Fruit fly (Drosophila melanogaster) whole organism, embryonic: ENCODE measurements around the gene Polr1D.

ENCODE experiments used
- Ada2b ChIP-seq: fragments of 200-800 bp; sonication (Bioruptor generic); IDR thresholded peaks from 2 replicates; pipeline ENCODE4 v1.3.6; 2022; ENCODE audit warnings: missing biosample characterization, missing genetic modification characterization
- Awh ChIP-seq: fragments of 200-800 bp; sonication (Bioruptor generic); IDR thresholded peaks from 2 replicates; pipeline ENCODE4, ENCODE4 v1.3.6; 2022; ENCODE audit warnings: missing biosample characterization, missing genetic modification characterization
- Bgb ChIP-seq: fragments of 200-800 bp; sonication (Bioruptor generic); IDR thresholded peaks from 2 replicates; pipeline ENCODE4 v1.3.6; 2022; ENCODE audit warnings: missing biosample characterization, missing genetic modification characterization; ENCODE audit not compliant: partially characterized antibody
- CG10147 ChIP-seq: fragments of 200-800 bp; sonication (Bioruptor generic); optimal IDR thresholded peaks from 2 replicates; lab custom pipeline; 2019; ENCODE audit warnings: missing biosample characterization, mild to moderate bottlenecking, missing genetic modification characterization, moderate library complexity
- CG12155 ChIP-seq: fragments of 200-800 bp; sonication (Bioruptor generic); optimal IDR thresholded peaks from 3 replicates; lab custom pipeline; 2016; ENCODE audit warnings: missing biosample characterization, missing genetic modification characterization
- CG13894 ChIP-seq: fragments of 200-800 bp; sonication (Bioruptor generic); optimal IDR thresholded peaks from 3 replicates; lab custom pipeline; 2018; ENCODE audit warnings: missing biosample characterization, mild to moderate bottlenecking, missing genetic modification characterization, moderate library complexity
- CG14050 ChIP-seq: fragments of 200-800 bp; sonication (Bioruptor generic); IDR thresholded peaks from 3 replicates; pipeline ENCODE4 v1.3.6; 2022; ENCODE audit warnings: missing biosample characterization, missing genetic modification characterization
- CG14441 ChIP-seq: fragments of 200-800 bp; sonication (Bioruptor generic); IDR thresholded peaks from 2 replicates; pipeline ENCODE4 v1.3.6; 2022; ENCODE audit warnings: missing biosample characterization, missing genetic modification characterization
- CG15073 ChIP-seq: fragments of 200-800 bp; sonication (Bioruptor generic); optimal IDR thresholded peaks from 2 replicates; lab custom pipeline; 2016; ENCODE audit warnings: missing biosample characterization, missing genetic modification characterization
- CG1647 ChIP-seq: fragments of 200-800 bp; sonication (Bioruptor generic); optimal IDR thresholded peaks from 3 replicates; lab custom pipeline; 2016; ENCODE audit warnings: missing biosample characterization, missing genetic modification characterization
- CG17361 ChIP-seq: fragments of 200-800 bp; sonication (Bioruptor generic); IDR thresholded peaks from 3 replicates; pipeline ENCODE4 v1.3.6; 2022; ENCODE audit warnings: missing biosample characterization, missing genetic modification characterization
- CG30431 ChIP-seq: fragments of 200-800 bp; sonication (Bioruptor generic); optimal IDR thresholded peaks from 2 replicates; lab custom pipeline; 2017; ENCODE audit warnings: missing biosample characterization, missing genetic modification characterization
- CG3163 ChIP-seq: fragments of 200-800 bp; sonication (Bioruptor generic); optimal IDR thresholded peaks from 3 replicates; lab custom pipeline; 2016; ENCODE audit warnings: missing biosample characterization, missing genetic modification characterization
- CG6689 ChIP-seq: fragments of 200-800 bp; sonication (Bioruptor generic); IDR thresholded peaks from 2 replicates; pipeline ENCODE4 v1.3.6; 2022; ENCODE audit warnings: missing biosample characterization, missing genetic modification characterization
- CG7271 ChIP-seq: fragments of 200-800 bp; sonication (Bioruptor generic); optimal IDR thresholded peaks from 2 replicates; lab custom pipeline; 2018; ENCODE audit warnings: missing biosample characterization, mild to moderate bottlenecking, missing genetic modification characterization, moderate library complexity
- CG7745 ChIP-seq: fragments of 200-800 bp; sonication (Bioruptor generic); optimal IDR thresholded peaks from 2 replicates; lab custom pipeline; 2018; ENCODE audit warnings: missing biosample characterization, mild to moderate bottlenecking, missing genetic modification characterization, moderate library complexity
- CG8924 ChIP-seq: fragments of 200-800 bp; optimal IDR thresholded peaks from 3 replicates; lab custom pipeline; 2019; ENCODE audit warnings: missing biosample characterization, mild to moderate bottlenecking, missing genetic modification characterization, moderate library complexity
- CG8944 ChIP-seq: fragments of 200-800 bp; sonication (Bioruptor generic); optimal IDR thresholded peaks from 3 replicates; lab custom pipeline; 2016; ENCODE audit warnings: missing biosample characterization, missing genetic modification characterization
- CHES-1-like ChIP-seq: fragments of 200-800 bp; sonication (Bioruptor generic); optimal IDR thresholded peaks from 2 replicates; lab custom pipeline; 2016; ENCODE audit warnings: missing biosample characterization, missing genetic modification characterization
- Eip74EF ChIP-seq, 2 experiments: fragments of 200-800 bp in 1 of 2; fragments of >200 bp in 1 of 2; sonication (Bioruptor generic) in 1 of 2; optimal IDR thresholded peaks; 2 replicates each; lab custom pipeline; 2017 to 2019; ENCODE audit warnings: missing biosample characterization in 2 of 2, missing genetic modification characterization in 2 of 2, mild to moderate bottlenecking in 1 of 2, moderate library complexity in 1 of 2
- Med ChIP-seq: fragments of 200-800 bp; sonication (Bioruptor generic); peaks from one replicate; lab custom pipeline; 2016; ENCODE audit warnings: missing biosample characterization, missing genetic modification characterization, mild to moderate bottlenecking, inconsistent platforms, moderate library complexity
- NC2α ChIP-seq: fragments of 200-800 bp; sonication (Bioruptor generic); optimal IDR thresholded peaks from 2 replicates; lab custom pipeline; 2016; ENCODE audit warnings: missing biosample characterization, missing genetic modification characterization
- Six4 ChIP-seq: fragments of 200-800 bp; sonication (Bioruptor generic); optimal IDR thresholded peaks from 2 replicates; lab custom pipeline; 2016; ENCODE audit warnings: missing biosample characterization, missing genetic modification characterization
- bowl ChIP-seq: fragments of 200-800 bp; sonication (Bioruptor generic); IDR thresholded peaks from 2 replicates; pipeline ENCODE4 v1.3.6; 2022; ENCODE audit warnings: missing biosample characterization, missing genetic modification characterization
- btn ChIP-seq: fragments of 200-800 bp; sonication (Bioruptor generic); optimal IDR thresholded peaks from 2 replicates; lab custom pipeline; 2016; ENCODE audit warnings: missing biosample characterization, missing genetic modification characterization
- chif ChIP-seq, 2 experiments: fragments of 200-800 bp; sonication (Bioruptor generic); optimal IDR thresholded peaks; 3 replicates each; lab custom pipeline; 2016; ENCODE audit warnings: missing biosample characterization in 2 of 2, missing genetic modification characterization in 2 of 2
- chinmo ChIP-seq: fragments of 200-800 bp; sonication (Bioruptor generic); IDR thresholded peaks from 4 replicates; pipeline ENCODE4 v1.3.6; 2022; ENCODE audit warnings: missing biosample characterization, missing genetic modification characterization; ENCODE audit not compliant: partially characterized antibody
- crc ChIP-seq: fragments of 200-800 bp; sonication (Bioruptor generic); optimal IDR thresholded peaks from 2 replicates; lab custom pipeline; 2016; ENCODE audit warnings: missing biosample characterization, missing genetic modification characterization
- emc ChIP-seq: fragments of 200-800 bp; sonication (Bioruptor generic); optimal IDR thresholded peaks from 2 replicates; lab custom pipeline; 2016; ENCODE audit warnings: missing biosample characterization, missing genetic modification characterization
- grau ChIP-seq: fragments of 200-800 bp; optimal IDR thresholded peaks from 3 replicates; lab custom pipeline; 2019; ENCODE audit warnings: missing biosample characterization, mild to moderate bottlenecking, missing genetic modification characterization, moderate library complexity
- ind ChIP-seq: fragments of 200-800 bp; sonication (Bioruptor generic); optimal IDR thresholded peaks from 3 replicates; lab custom pipeline; 2016; ENCODE audit warnings: missing biosample characterization, missing genetic modification characterization
- mld ChIP-seq: fragments of 200-800 bp; sonication (Bioruptor generic); IDR thresholded peaks from 3 replicates; pipeline ENCODE4 v1.3.6; 2022; ENCODE audit warnings: missing biosample characterization, missing genetic modification characterization; ENCODE audit not compliant: partially characterized antibody
- nau ChIP-seq: fragments of 200-800 bp; sonication (Bioruptor generic); optimal IDR thresholded peaks from 3 replicates; lab custom pipeline; 2017; ENCODE audit warnings: missing biosample characterization, mild to moderate bottlenecking, missing genetic modification characterization, missing genetic modification reagents
- nerfin-1 ChIP-seq: fragments of 200-800 bp; sonication (Bioruptor generic); optimal IDR thresholded peaks from 3 replicates; lab custom pipeline; 2019; ENCODE audit warnings: missing biosample characterization, mild to moderate bottlenecking, missing genetic modification characterization, moderate library complexity
- oc ChIP-seq: fragments of 200-800 bp; sonication (Bioruptor generic); optimal IDR thresholded peaks from 2 replicates; lab custom pipeline; 2018; ENCODE audit warnings: missing biosample characterization, mild to moderate bottlenecking, missing genetic modification characterization, moderate library complexity
- rib ChIP-seq: fragments of 200-800 bp; sonication (Bioruptor generic); IDR thresholded peaks from 2 replicates; pipeline ENCODE4 v1.3.6; 2022; ENCODE audit warnings: missing biosample characterization, missing genetic modification characterization
- ro ChIP-seq: fragments of 200-800 bp; sonication (Bioruptor generic); IDR thresholded peaks from 2 replicates; pipeline ENCODE4 v1.3.6; 2022; ENCODE audit warnings: missing biosample characterization, missing genetic modification characterization
- sc ChIP-seq, 3 experiments: fragments of >200 bp in 2 of 3; fragments of 200-800 bp in 1 of 3; sonication (Bioruptor generic) in 1 of 3; optimal IDR thresholded peaks; 2 replicates in 2 of 3; 3 replicates in 1 of 3; lab custom pipeline; 2017; ENCODE audit warnings: mild to moderate bottlenecking in 1 of 3, missing biosample characterization in 1 of 3, missing genetic modification characterization in 1 of 3, missing genetic modification reagents in 1 of 3
- sens-2 ChIP-seq: fragments of 200-800 bp; sonication (Bioruptor generic); IDR thresholded peaks from 2 replicates; pipeline ENCODE4 v1.3.6; 2022; ENCODE audit warnings: missing biosample characterization, missing genetic modification characterization
- slbo ChIP-seq: fragments of 200-800 bp; sonication (Bioruptor generic); IDR thresholded peaks from 2 replicates; pipeline ENCODE4 v1.3.6; 2022; ENCODE audit warnings: missing biosample characterization, missing genetic modification characterization
- sr ChIP-seq: fragments of 200-800 bp; sonication (Bioruptor generic); IDR thresholded peaks from 3 replicates; pipeline ENCODE4 v1.3.6; 2022; ENCODE audit warnings: missing biosample characterization, missing genetic modification characterization
- stc ChIP-seq: fragments of 200-800 bp; sonication (Bioruptor generic); IDR thresholded peaks from 2 replicates; pipeline ENCODE4 v1.3.6; 2022; ENCODE audit warnings: missing biosample characterization, missing genetic modification characterization
- tin ChIP-seq: fragments of 200-800 bp; sonication (Bioruptor generic); optimal IDR thresholded peaks from 3 replicates; lab custom pipeline; 2016; ENCODE audit warnings: missing biosample characterization, missing genetic modification characterization
- vvl ChIP-seq: fragments of 200-800 bp; sonication (Bioruptor generic); IDR thresholded peaks from 2 replicates; pipeline ENCODE4 v1.3.6; 2022; ENCODE audit warnings: missing biosample characterization, missing genetic modification characterization
- wek ChIP-seq: fragments of 200-800 bp; sonication (Bioruptor generic); optimal IDR thresholded peaks from 3 replicates; lab custom pipeline; 2018; ENCODE audit warnings: missing biosample characterization, mild to moderate bottlenecking, missing genetic modification characterization, moderate library complexity
- yki ChIP-seq: fragments of >200 bp; optimal IDR thresholded peaks from 3 replicates; lab custom pipeline; 2018

Gene Polr1D

DNA sequence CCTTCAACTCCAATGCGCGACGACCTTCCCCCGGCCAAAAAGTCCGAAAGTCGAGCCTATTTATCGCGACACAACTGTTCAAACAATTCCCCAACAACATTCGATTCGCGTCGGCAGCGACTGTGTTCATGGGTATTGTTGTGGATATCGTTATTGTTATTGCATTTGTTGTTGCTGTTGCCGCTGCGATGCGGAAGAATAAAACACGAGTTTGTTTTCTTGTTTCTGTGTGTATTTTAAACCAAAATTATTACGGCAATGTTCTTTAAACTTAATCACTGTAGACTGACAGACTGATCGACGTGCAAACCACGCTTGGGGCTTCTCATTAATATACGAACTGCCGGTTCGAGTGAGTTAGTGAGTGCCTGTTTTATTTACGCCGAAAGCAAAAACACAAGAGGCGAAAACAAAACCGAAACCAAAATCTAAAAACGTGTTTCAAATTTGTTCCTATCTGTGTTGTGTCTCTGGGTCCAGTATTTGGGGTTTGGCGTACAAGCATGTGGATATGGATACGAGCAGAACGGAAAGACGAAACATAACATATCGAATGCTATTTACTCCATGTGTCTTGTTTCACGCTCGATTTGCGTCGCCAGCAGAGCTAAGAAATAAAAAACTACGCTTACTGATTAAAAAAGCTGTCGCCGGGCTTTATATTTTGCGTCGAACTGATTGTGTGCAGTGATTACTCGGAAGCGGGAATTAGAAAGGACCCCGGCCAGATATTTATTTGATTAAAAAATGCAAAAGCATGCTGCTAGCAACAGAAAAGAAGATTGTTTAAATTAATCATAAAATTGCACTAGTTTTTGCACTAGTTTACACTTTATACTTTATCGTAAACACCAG lies 24.7 kb upstream of the Polr1D start (continued):
- TF ChIP-seq grau (tag; lab: Kevin White, UChicago) (peak; percentile 26), nau (GFP tag; lab: Kevin White, UChicago) (no peak), ro (GFP tag; lab: Robert Waterston, UW) (0 out of 2 replicates have a peak, but pooled peaks have one; percentile 5), NC2α (peak; percentile 4), emc (no peak), btn (GFP tag; lab: Kevin White, UChicago) (no peak), Awh (GFP tag; lab: Robert Waterston, UW) (no peak), rib (GFP tag; lab: Robert Waterston, UW) (0 out of 2 replicates have a peak, but pooled peaks have one; percentile 29), mld (no peak), CG8924 (no peak), CG14050 (GFP tag; lab: Robert Waterston, UW) (no peak), CG14441 (GFP tag; lab: Robert Waterston, UW) (no peak), sc (optimal IDR thresholded peaks at IDR 0.05; lab: Kevin White, UChicago) (no peak), sc (GFP tag; optimal IDR thresholded peaks at IDR 0.05; lab: Kevin White, UChicago) (peak; percentile 1), Med (GFP tag; lab: Kevin White, UChicago) (peak; percentile 50), Six4 (no peak), CG7271 (no peak), Bgb (GFP tag; lab: Robert Waterston, UW) (no peak), chif (GFP tag; optimal IDR thresholded peaks at IDR 0.05; lab: Kevin White, UChicago) (no peak), crc (GFP tag; lab: Kevin White, UChicago) (no peak), Eip74EF (GFP tag; optimal IDR thresholded peaks at IDR 0.05; lab: Kevin White, UChicago) (peak in 1 of 2 experiments; percentile 71), CG7745 (tag; lab: Kevin White, UChicago) (no peak), chinmo (GFP tag; lab: Robert Waterston, UW) (peak; percentile 82; the same call in 3 of the 4 replicates), oc (tag; lab: Kevin White, UChicago) (no peak), CG15073 (GFP tag; lab: Kevin White, UChicago) (peak; percentile 94), CG10147 (GFP tag; lab: Kevin White, UChicago) (no peak), CG13894 (tag; lab: Kevin White, UChicago) (peak; percentile 2), stc (GFP tag; lab: Robert Waterston, UW) (0 out of 2 replicates have a peak, but pooled peaks have one; percentile 2), bowl (no peak), tin (GFP tag; lab: Kevin White, UChicago) (no peak), sr (GFP tag; lab: Robert Waterston, UW) (no peak), yki (lab: Kevin White, UChicago) (no peak)
- TF ChIP-seq, all 482 proteins: peak for 29

DNA sequence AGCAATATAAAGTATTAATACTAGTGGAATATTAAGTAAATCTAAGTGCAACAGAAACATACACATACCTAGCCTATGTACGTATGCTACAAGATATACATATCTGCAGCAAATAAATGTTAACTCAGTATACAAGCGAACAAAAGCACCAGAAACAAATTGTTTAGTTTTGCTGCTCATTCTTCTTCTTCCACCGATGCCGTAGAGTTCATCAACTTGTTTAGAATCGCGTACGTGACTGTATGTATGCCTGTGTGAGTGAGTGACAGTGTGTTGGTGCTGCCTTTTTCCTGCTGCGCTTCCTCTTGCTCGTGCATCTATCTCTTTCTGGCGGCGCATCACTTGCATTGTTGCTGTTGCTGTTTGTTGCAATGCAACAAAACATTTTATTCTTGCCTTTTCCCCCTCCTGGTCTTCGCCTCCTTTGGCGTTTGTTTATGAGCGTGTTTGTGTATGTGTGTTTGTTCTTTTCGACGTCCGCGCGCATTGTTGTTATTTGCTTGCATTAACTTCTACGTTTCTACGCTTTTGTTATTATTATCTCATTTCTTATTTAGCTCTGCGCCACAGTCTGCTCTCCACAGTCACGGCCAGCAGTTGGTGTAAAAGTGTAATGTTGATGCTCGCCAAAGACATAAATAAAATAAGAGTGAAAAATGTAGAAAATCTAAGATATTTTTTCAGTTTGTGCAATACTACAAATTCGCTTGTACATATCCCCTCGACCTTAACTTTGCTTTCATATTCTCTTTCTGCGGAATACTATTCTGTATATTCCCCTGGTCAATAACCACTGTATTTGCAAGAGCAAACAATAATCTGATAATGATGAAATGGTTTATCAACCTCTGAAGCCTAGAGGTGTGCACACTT lies 23.9 kb upstream of the Polr1D start:
- TF ChIP-seq ind (peak; percentile 58), CG3163 (GFP tag; lab: Kevin White, UChicago) (peak; percentile 18), sens-2 (GFP tag; lab: Robert Waterston, UW) (no peak; the same call in 1 of the 2 replicates), slbo (GFP tag; lab: Robert Waterston, UW) (peak; percentile 22; the same call in 1 of the 2 replicates), CHES-1-like (GFP tag; lab: Kevin White, UChicago) (peak; percentile 13), CG8944 (GFP tag; lab: Kevin White, UChicago) (no peak), CG6689 (GFP tag; lab: Robert Waterston, UW) (peak; percentile 23; the same call in 1 of the 2 replicates), wek (GFP tag; lab: Kevin White, UChicago) (peak; percentile 16), nerfin-1 (peak; percentile 30), vvl (GFP tag; lab: Robert Waterston, UW) (0 out of 2 replicates have a peak, but pooled peaks have one; percentile 35), CG17361 (peak; percentile 70; the same call in 2 of the 3 replicates), nau (GFP tag; lab: Kevin White, UChicago) (no peak), Ada2b (GFP tag; lab: Robert Waterston, UW) (peak; percentile 28; the same call in 1 of the 2 replicates), emc (no peak), CG12155 (GFP tag; lab: Kevin White, UChicago) (peak; percentile 17), sc (optimal IDR thresholded peaks at IDR 0.05; lab: Kevin White, UChicago) (no peak), sc (GFP tag; optimal IDR thresholded peaks at IDR 0.05; lab: Kevin White, UChicago) (peak; percentile 13), NC2α (no peak), CG30431 (GFP tag; lab: Kevin White, UChicago) (no peak), CG1647 (GFP tag; lab: Kevin White, UChicago) (peak; percentile 35)
